Fruit fly (Drosophila melanogaster): Measurements from ENCODE around the gene Ir85a.

Ir85a gene

DNA sequence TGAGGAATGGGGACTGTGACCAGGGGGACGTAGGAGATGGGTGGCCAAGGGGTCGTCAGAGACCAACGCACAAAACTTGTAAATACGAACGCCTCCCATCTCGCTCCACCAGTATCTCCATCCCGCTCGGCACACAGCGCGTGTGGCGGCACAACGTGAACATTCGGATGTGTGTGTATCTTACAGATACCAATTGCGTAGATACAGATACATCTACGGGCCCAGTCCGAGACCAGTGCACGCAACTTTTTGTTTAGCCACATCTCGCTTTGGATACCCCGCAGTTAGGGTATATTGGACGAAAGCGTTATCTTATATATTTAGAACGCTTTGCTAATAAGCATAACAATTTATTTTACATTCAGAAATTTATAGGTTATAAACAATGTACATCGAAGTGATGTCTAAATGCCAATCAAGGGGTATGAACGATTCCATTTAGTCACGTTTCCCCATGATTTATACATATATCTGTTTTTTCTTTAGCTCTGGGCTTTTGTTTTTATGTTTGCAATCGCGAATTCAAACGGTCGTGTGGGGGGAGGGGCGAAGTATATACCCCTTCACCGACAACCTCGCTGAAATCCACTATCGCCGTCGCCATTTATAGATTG lies 16.9 kb downstream of the Ir85a start (continued):
- TF ChIP-seq CG6683 (GFP tag; optimal IDR thresholded peaks at IDR 0.05) (peak; percentile 95), Doc2 (GFP tag; IDR thresholded peaks at IDR 0.05) (no peak; the same call in none of the 2 replicates), CG7839 (tag; optimal IDR thresholded peaks at IDR 0.05) (peak; percentile 99), Ets65A (GFP tag) (peak; percentile 100), trem (tag; optimal IDR thresholded peaks at IDR 0.05) (peak; percentile 94), CG15011 (GFP tag; optimal IDR thresholded peaks at IDR 0.05) (peak; percentile 99), rib (GFP tag; IDR thresholded peaks at IDR 0.05) (peak; percentile 99), unpg (GFP tag; optimal IDR thresholded peaks at IDR 0.05) (peak; percentile 99), Lim3 (GFP tag; IDR thresholded peaks at IDR 0.05) (peak; percentile 97), zen2 (GFP tag; IDR thresholded peaks at IDR 0.05; ENCODE audit: partially characterized antibody) (no peak), CG10366 (GFP tag; IDR thresholded peaks at IDR 0.05) (peak; percentile 99), Lhr (GFP tag; optimal IDR thresholded peaks at IDR 0.05) (peak; percentile 92), CG6175 (GFP tag; IDR thresholded peaks at IDR 0.05) (peak; percentile 97), CG43689 (GFP tag; IDR thresholded peaks at IDR 0.05) (peak; percentile 97), CG8478 (optimal IDR thresholded peaks at IDR 0.05) (no peak), CG17361 (GFP tag; IDR thresholded peaks at IDR 0.05) (peak; percentile 95), Mes4 (GFP tag; optimal IDR thresholded peaks at IDR 0.05) (peak; percentile 98), ham (GFP tag; IDR thresholded peaks at IDR 0.05) (peak; percentile 97), CG17328 (GFP tag; IDR thresholded peaks at IDR 0.05) (peak; percentile 98), sima (GFP tag; optimal IDR thresholded peaks at IDR 0.05) (peak; percentile 96), Spps (tag; optimal IDR thresholded peaks at IDR 0.05) (peak; percentile 93), CG34422 (GFP tag; IDR thresholded peaks at IDR 0.05) (peak; percentile 98), vnd (GFP tag; IDR thresholded peaks at IDR 0.05; ENCODE audit: partially characterized antibody) (no peak), Usf (GFP tag; optimal IDR thresholded peaks at IDR 0.05) (peak; percentile 98), tin (GFP tag; optimal IDR thresholded peaks at IDR 0.05) (peak; percentile 99), CG7745 (tag; optimal IDR thresholded peaks at IDR 0.05) (peak; percentile 89), sob (GFP tag; IDR thresholded peaks at IDR 0.05) (peak; percentile 99), slbo (GFP tag; IDR thresholded peaks at IDR 0.05) (peak; percentile 99), CG9797 (GFP tag; optimal IDR thresholded peaks at IDR 0.05) (peak; percentile 44), CG10209 (GFP tag; optimal IDR thresholded peaks at IDR 0.05) (peak; percentile 99), CG8944 (GFP tag; optimal IDR thresholded peaks at IDR 0.05) (peak; percentile 98), CG1529 (GFP tag; optimal IDR thresholded peaks at IDR 0.05) (peak; percentile 98), CG7987 (GFP tag; optimal IDR thresholded peaks at IDR 0.05) (peak; percentile 97), gsb-n (tag; optimal IDR thresholded peaks at IDR 0.05) (peak; percentile 97), odd (GFP tag; optimal IDR thresholded peaks at IDR 0.05) (peak; percentile 98), CG6854 (GFP tag; optimal IDR thresholded peaks at IDR 0.05) (peak; percentile 99), gt (GFP tag; IDR thresholded peaks at IDR 0.05) (peak; percentile 91), sens-2 (GFP tag; IDR thresholded peaks at IDR 0.05) (peak; percentile 97), Sin3A (optimal IDR thresholded peaks at IDR 0.05) (no peak), CrebB (tag; optimal IDR thresholded peaks at IDR 0.05) (peak; percentile 99), CG3995 (GFP tag; optimal IDR thresholded peaks at IDR 0.05) (peak; percentile 88), peb (GFP tag; IDR thresholded peaks at IDR 0.05) (peak; percentile 96), row (GFP tag; IDR thresholded peaks at IDR 0.05) (peak; percentile 99), fd64A (GFP tag; optimal IDR thresholded peaks at IDR 0.05) (peak; percentile 94), ATbp (GFP tag; optimal IDR thresholded peaks at IDR 0.05) (peak; percentile 98), D19B (GFP tag; optimal IDR thresholded peaks at IDR 0.05) (peak; percentile 100), lov (optimal IDR thresholded peaks at IDR 0.05) (no peak), lov (GFP tag; IDR thresholded peaks at IDR 0.05) (peak; percentile 98), PHDP (tag; optimal IDR thresholded peaks at IDR 0.05) (peak; percentile 99), sim (GFP tag; IDR thresholded peaks at IDR 0.05) (peak; percentile 96), CTCF (GFP tag; optimal IDR thresholded peaks at IDR 0.05) (peak; percentile 75), ttk (GFP tag; IDR thresholded peaks at IDR 0.05) (peak; percentile 98), slp2 (GFP tag; optimal IDR thresholded peaks at IDR 0.05) (peak; percentile 96)

Measured in whole organism, embryonic.